Worm (Caenorhabditis elegans): ENCODE data around the gene nep-20.

DNA sequence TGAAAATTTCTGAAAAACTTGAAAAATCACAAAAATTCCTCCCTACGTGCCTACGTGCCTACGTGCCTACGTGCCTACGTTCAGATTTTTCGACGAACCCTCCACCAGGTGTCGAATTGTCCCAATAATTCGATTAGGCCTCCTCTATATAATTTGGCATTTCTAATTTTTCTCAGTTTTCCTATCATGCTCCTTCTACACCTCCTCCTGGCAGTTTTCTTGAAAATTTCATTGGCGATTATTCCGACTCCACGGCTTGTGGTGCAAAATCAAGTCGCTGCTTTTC is 45.2 kb upstream of the nep-20 start, which contains the start of gene C16C8.17:
- TF ChIP-seq zag-1 (tag; optimal IDR thresholded peaks at IDR 0.05) (no peak), nhr-12 (tag; optimal IDR thresholded peaks at IDR 0.05) (no peak), ZK546.5 (tag; optimal IDR thresholded peaks at IDR 0.05) (no peak), snpc-4 (tag; optimal IDR thresholded peaks at IDR 0.05) (no peak), lin-39 (tag; optimal IDR thresholded peaks at IDR 0.05) (no peak), mdl-1 (tag; optimal IDR thresholded peaks at IDR 0.05) (no peak), nhr-11 (tag; optimal IDR thresholded peaks at IDR 0.05) (no peak), R02D3.7 (tag; optimal IDR thresholded peaks at IDR 0.05) (no peak), sma-9 (GFP tag; optimal IDR thresholded peaks at IDR 0.05) (no peak), sma-9 (tag; optimal IDR thresholded peaks at IDR 0.05) (no peak), gmeb-1 (tag; optimal IDR thresholded peaks at IDR 0.05) (no peak), elt-1 (tag; optimal IDR thresholded peaks at IDR 0.05) (no peak), dmd-4 (tag; optimal IDR thresholded peaks at IDR 0.05) (no peak), lsy-2 (tag; optimal IDR thresholded peaks at IDR 0.05) (no peak), nhr-21 (tag; optimal IDR thresholded peaks at IDR 0.05) (no peak)
